Fruit fly (Drosophila melanogaster) whole organism, prepupa: ENCODE measurements around the gene Cys.

Experiments used
- Blimp-1 ChIP-seq: fragments of 200-800 bp; sonication (Bioruptor generic); optimal IDR thresholded peaks from 3 replicates; lab custom pipeline; 2017; ENCODE audit warnings: missing biosample characterization, missing genetic modification characterization, mild to moderate bottlenecking, moderate library complexity, missing genetic modification reagents
- CG10631 ChIP-seq: fragments of 200-800 bp; sonication (Bioruptor generic); optimal IDR thresholded peaks from 2 replicates; lab custom pipeline; 2016; ENCODE audit warnings: missing biosample characterization, missing genetic modification characterization
- CG11762 ChIP-seq: fragments of 200-800 bp; sonication (Bioruptor generic); optimal IDR thresholded peaks from 3 replicates; lab custom pipeline; 2016; ENCODE audit warnings: missing biosample characterization, missing genetic modification characterization; ENCODE audit not compliant: insufficient read depth
- CG11902 ChIP-seq: fragments of 200-800 bp; sonication (Bioruptor generic); optimal IDR thresholded peaks from 3 replicates; lab custom pipeline; 2016; ENCODE audit warnings: missing biosample characterization, missing genetic modification characterization
- CG15336 ChIP-seq: fragments of 200-800 bp; sonication (Bioruptor generic); IDR thresholded peaks from 2 replicates; pipeline ENCODE4 v1.3.6; 2022; ENCODE audit warnings: missing biosample characterization, missing genetic modification characterization
- CG1621 ChIP-seq: fragments of 200-800 bp; sonication (Bioruptor generic); optimal IDR thresholded peaks from 3 replicates; lab custom pipeline; 2018; ENCODE audit warnings: missing biosample characterization, mild to moderate bottlenecking, missing genetic modification characterization
- CG16779 ChIP-seq: fragments of 200-800 bp; sonication (Bioruptor generic); optimal IDR thresholded peaks from 3 replicates; lab custom pipeline; 2017; ENCODE audit warnings: missing biosample characterization, mild to moderate bottlenecking, missing genetic modification characterization
- CG3032 ChIP-seq: fragments of 200-800 bp; optimal IDR thresholded peaks from 2 replicates; lab custom pipeline; 2019; ENCODE audit warnings: missing biosample characterization, mild to moderate bottlenecking, missing genetic modification characterization, moderate library complexity
- CG31627 ChIP-seq: fragments of 200-800 bp; sonication (Bioruptor generic); optimal IDR thresholded peaks from 3 replicates; lab custom pipeline; 2016; ENCODE audit warnings: missing biosample characterization, missing genetic modification characterization
- CG32006 ChIP-seq: fragments of 200-800 bp; sonication (Bioruptor generic); optimal IDR thresholded peaks from 3 replicates; lab custom pipeline; 2017; ENCODE audit warnings: missing biosample characterization, mild to moderate bottlenecking, missing genetic modification characterization
- CG34406 ChIP-seq: fragments of 200-800 bp; sonication (Bioruptor generic); optimal IDR thresholded peaks from 3 replicates; lab custom pipeline; 2016; ENCODE audit warnings: missing biosample characterization, missing genetic modification characterization
- CG3919 ChIP-seq: fragments of 200-800 bp; sonication (Bioruptor generic); optimal IDR thresholded peaks from 3 replicates; lab custom pipeline; 2016; ENCODE audit warnings: missing biosample characterization, missing genetic modification characterization
- CG4318 ChIP-seq: fragments of 200-800 bp; sonication (Bioruptor generic); optimal IDR thresholded peaks from 3 replicates; lab custom pipeline; 2017; ENCODE audit warnings: missing biosample characterization, mild to moderate bottlenecking, missing genetic modification characterization
- CG6163 ChIP-seq: fragments of 200-800 bp; sonication (Bioruptor generic); IDR thresholded peaks from 3 replicates; pipeline ENCODE4 v1.3.6; 2022; ENCODE audit warnings: missing biosample characterization, missing genetic modification characterization
- CG6792 ChIP-seq: fragments of 200-800 bp; sonication (Bioruptor generic); optimal IDR thresholded peaks from 3 replicates; lab custom pipeline; 2016; ENCODE audit warnings: missing biosample characterization, missing genetic modification characterization
- CG6808 ChIP-seq: fragments of 200-800 bp; sonication (Bioruptor generic); optimal IDR thresholded peaks from 3 replicates; lab custom pipeline; 2017; ENCODE audit warnings: missing biosample characterization, missing genetic modification characterization, mild to moderate bottlenecking, moderate library complexity, missing genetic modification reagents
- CG6854 ChIP-seq: fragments of 200-800 bp; sonication (Bioruptor generic); optimal IDR thresholded peaks from 2 replicates; lab custom pipeline; 2017; ENCODE audit warnings: missing biosample characterization, mild to moderate bottlenecking, missing genetic modification characterization
- CG7368 ChIP-seq: fragments of 200-800 bp; sonication (Bioruptor generic); optimal IDR thresholded peaks from 3 replicates; lab custom pipeline; 2016; ENCODE audit warnings: missing biosample characterization, missing genetic modification characterization
- CG8119 ChIP-seq: fragments of 200-800 bp; sonication (Bioruptor generic); IDR thresholded peaks from 3 replicates; pipeline ENCODE4 v1.3.6; 2022; ENCODE audit warnings: missing biosample characterization, missing genetic modification characterization
- CG8319 ChIP-seq: fragments of 200-800 bp; sonication (Bioruptor generic); optimal IDR thresholded peaks from 3 replicates; lab custom pipeline; 2016; ENCODE audit warnings: missing biosample characterization, missing genetic modification characterization
- CG8632 ChIP-seq: fragments of 200-800 bp; sonication (Bioruptor generic); optimal IDR thresholded peaks from 3 replicates; lab custom pipeline; 2016; ENCODE audit warnings: missing biosample characterization, missing genetic modification characterization
- CG9139 ChIP-seq: fragments of 200-800 bp; sonication (Bioruptor generic); optimal IDR thresholded peaks from 3 replicates; lab custom pipeline; 2017; ENCODE audit warnings: missing biosample characterization, mild to moderate bottlenecking, missing genetic modification characterization
- Eip75B ChIP-seq: fragments of 200-800 bp; sonication (Bioruptor generic); optimal IDR thresholded peaks from 3 replicates; lab custom pipeline; 2016; ENCODE audit warnings: missing biosample characterization, missing genetic modification characterization
- Eip78C ChIP-seq: fragments of 200-800 bp; sonication (Bioruptor generic); peaks from one replicate; lab custom pipeline; 2016; ENCODE audit warnings: missing biosample characterization, missing genetic modification characterization
- Eip93F ChIP-seq: fragments of 200-800 bp; sonication (Bioruptor generic); optimal IDR thresholded peaks from 2 replicates; lab custom pipeline; 2016; ENCODE audit warnings: missing biosample characterization, mild to moderate bottlenecking, missing genetic modification characterization
- Ets21C ChIP-seq: fragments of 200-800 bp; sonication (Bioruptor generic); optimal IDR thresholded peaks from 3 replicates; lab custom pipeline; 2016; ENCODE audit warnings: missing biosample characterization, missing genetic modification characterization
- Hr38 ChIP-seq: sonication (Bioruptor generic); optimal IDR thresholded peaks from 2 replicates; lab custom pipeline; 2016; ENCODE audit warnings: missing biosample characterization, missing genetic modification characterization
- Hr39 ChIP-seq: fragments of 200-800 bp; sonication (Bioruptor generic); optimal IDR thresholded peaks from 2 replicates; lab custom pipeline; 2016; ENCODE audit warnings: missing biosample characterization, missing genetic modification characterization
- Hr4 ChIP-seq: fragments of 200-800 bp; sonication (Bioruptor generic); optimal IDR thresholded peaks from 3 replicates; lab custom pipeline; 2016; ENCODE audit warnings: missing biosample characterization, missing genetic modification characterization
- Met ChIP-seq: fragments of 200-800 bp; sonication (Bioruptor generic); optimal IDR thresholded peaks from 3 replicates; lab custom pipeline; 2016; ENCODE audit warnings: missing biosample characterization, missing genetic modification characterization
- OdsH ChIP-seq: fragments of 200-800 bp; sonication (Bioruptor generic); optimal IDR thresholded peaks from 3 replicates; lab custom pipeline; 2016; ENCODE audit warnings: missing biosample characterization, missing genetic modification characterization
- Smox ChIP-seq: fragments of 200-800 bp; sonication (Bioruptor generic); optimal IDR thresholded peaks from 3 replicates; lab custom pipeline; 2016; ENCODE audit warnings: missing biosample characterization, missing genetic modification characterization
- Sox102F ChIP-seq: fragments of 200-800 bp; sonication (Bioruptor generic); optimal IDR thresholded peaks from 2 replicates; lab custom pipeline; 2016; ENCODE audit warnings: missing biosample characterization, mild to moderate bottlenecking, missing genetic modification characterization
- Sox14 ChIP-seq: fragments of 200-800 bp; sonication (Bioruptor generic); optimal IDR thresholded peaks from 3 replicates; lab custom pipeline; 2016; ENCODE audit warnings: missing biosample characterization, missing genetic modification characterization
- Sox15 ChIP-seq: fragments of 200-800 bp; sonication (Bioruptor generic); optimal IDR thresholded peaks from 3 replicates; lab custom pipeline; 2016; ENCODE audit warnings: missing biosample characterization, missing genetic modification characterization
- achi ChIP-seq: fragments of 200-800 bp; sonication (Bioruptor generic); optimal IDR thresholded peaks from 3 replicates; lab custom pipeline; 2016; ENCODE audit warnings: missing biosample characterization, missing genetic modification characterization
- acj6 ChIP-seq: fragments of 200-800 bp; sonication (Bioruptor generic); optimal IDR thresholded peaks from 3 replicates; lab custom pipeline; 2016; ENCODE audit warnings: missing biosample characterization, missing genetic modification characterization
- dac ChIP-seq: fragments of 200-800 bp; sonication (Bioruptor generic); optimal IDR thresholded peaks from 2 replicates; lab custom pipeline; 2017; ENCODE audit warnings: missing biosample characterization, mild to moderate bottlenecking, missing genetic modification characterization
- eg ChIP-seq: fragments of 200-800 bp; sonication (Bioruptor generic); IDR thresholded peaks from 3 replicates; pipeline ENCODE4 v1.3.6; 2022; ENCODE audit warnings: missing biosample characterization, missing genetic modification characterization
- esn ChIP-seq: fragments of 200-800 bp; sonication (Bioruptor generic); optimal IDR thresholded peaks from 2 replicates; lab custom pipeline; 2016; ENCODE audit warnings: missing biosample characterization, mild to moderate bottlenecking, missing genetic modification characterization, moderate library complexity
- fd59A ChIP-seq: fragments of 200-800 bp; sonication (Bioruptor generic); optimal IDR thresholded peaks from 2 replicates; lab custom pipeline; 2017; ENCODE audit warnings: missing biosample characterization, mild to moderate bottlenecking, missing genetic modification characterization, missing genetic modification reagents
- net ChIP-seq: fragments of 200-800 bp; sonication (Bioruptor generic); optimal IDR thresholded peaks from 3 replicates; lab custom pipeline; 2016; ENCODE audit warnings: missing biosample characterization, missing genetic modification characterization
- pdm3 ChIP-seq: fragments of 200-800 bp; sonication (Bioruptor generic); optimal IDR thresholded peaks from 3 replicates; lab custom pipeline; 2016; ENCODE audit warnings: missing biosample characterization, missing genetic modification characterization
- salr ChIP-seq, 2 experiments: fragments of 200-800 bp; sonication (Bioruptor generic); optimal IDR thresholded peaks; 3 replicates each; lab custom pipeline; 2016 to 2018; ENCODE audit warnings: missing biosample characterization in 2 of 2, missing genetic modification characterization in 2 of 2, mild to moderate bottlenecking in 1 of 2
- svp ChIP-seq: fragments of 200-800 bp; sonication (Bioruptor generic); peaks from one replicate; lab custom pipeline; 2016; ENCODE audit warnings: missing biosample characterization, missing genetic modification characterization
- topi ChIP-seq: fragments of 200-800 bp; sonication (Bioruptor generic); optimal IDR thresholded peaks from 3 replicates; lab custom pipeline; 2016; ENCODE audit warnings: missing biosample characterization, missing genetic modification characterization

Cys gene

dm6 chr3R:14597935-14598424 lies 28.5 kb upstream of the Cys start (continued):
- TF ChIP-seq CG7368 (GFP tag; lab: Kevin White, UChicago) (no peak), CG6163 (GFP tag; lab: Robert Waterston, UW) (0 out of 3 replicates have a peak, but pooled peaks have one; percentile 21), acj6 (GFP tag; lab: Kevin White, UChicago) (peak; percentile 42), CG15336 (GFP tag; lab: Robert Waterston, UW) (peak; percentile 30; the same call in 1 of the 2 replicates), esn (GFP tag; lab: Kevin White, UChicago) (no peak), Blimp-1 (GFP tag; lab: Kevin White, UChicago) (no peak), CG34406 (GFP tag; lab: Kevin White, UChicago) (peak; percentile 45), Ets21C (GFP tag; lab: Kevin White, UChicago) (no peak), CG6808 (peak; percentile 56), CG6854 (GFP tag; lab: Kevin White, UChicago) (no peak), Eip78C (peak; percentile 79), CG8632 (no peak), CG10631 (GFP tag; lab: Kevin White, UChicago) (peak; percentile 55), Met (GFP tag; lab: Kevin White, UChicago) (no peak), eg (peak; percentile 66)
- TF ChIP-seq, all 60 proteins: peak for 31

dm6 chr3R:14590753-14591535 lies 21.5 kb upstream of the Cys start:
- TF ChIP-seq CG1621 (tag; lab: Kevin White, UChicago) (peak; percentile 45), Ets21C (GFP tag; lab: Kevin White, UChicago) (no peak), CG3032 (tag; lab: Kevin White, UChicago) (peak; percentile 75), CG7368 (GFP tag; lab: Kevin White, UChicago) (no peak), CG16779 (tag; lab: Kevin White, UChicago) (peak; percentile 32), CG32006 (GFP tag; lab: Kevin White, UChicago) (peak; percentile 73), Eip75B (peak; percentile 36), Eip93F (GFP tag; lab: Kevin White, UChicago) (no peak), acj6 (GFP tag; lab: Kevin White, UChicago) (peak; percentile 66), CG8319 (GFP tag; lab: Kevin White, UChicago) (no peak), CG9139 (GFP tag; lab: Kevin White, UChicago) (peak; percentile 46), Sox15 (GFP tag; lab: Kevin White, UChicago) (no peak), CG10631 (GFP tag; lab: Kevin White, UChicago) (peak; percentile 74), CG11902 (GFP tag; lab: Kevin White, UChicago) (no peak), Sox102F (GFP tag; lab: Kevin White, UChicago) (no peak), CG6792 (GFP tag; lab: Kevin White, UChicago) (peak; percentile 56), Smox (GFP tag; lab: Kevin White, UChicago) (peak; percentile 11), eg (peak; percentile 55), pdm3 (GFP tag; lab: Kevin White, UChicago) (peak; percentile 25), Sox14 (peak; percentile 23), CG6854 (GFP tag; lab: Kevin White, UChicago) (no peak), OdsH (peak; percentile 66), Hr39 (GFP tag; lab: Kevin White, UChicago) (no peak), svp (GFP tag; lab: Kevin White, UChicago) (peak; percentile 48), CG6163 (GFP tag; lab: Robert Waterston, UW) (0 out of 3 replicates have a peak, but pooled peaks have one; percentile 25), CG31627 (GFP tag; lab: Kevin White, UChicago) (no peak), dac (GFP tag; lab: Kevin White, UChicago) (no peak), salr (GFP tag; optimal IDR thresholded peaks at IDR 0.05; lab: Kevin White, UChicago) (peak in 1 of 2 experiments; percentile 71), CG34406 (GFP tag; lab: Kevin White, UChicago) (peak; percentile 63), CG8119 (GFP tag; lab: Robert Waterston, UW) (peak; percentile 78), CG3919 (GFP tag; lab: Kevin White, UChicago) (peak; percentile 59), CG15336 (GFP tag; lab: Robert Waterston, UW) (peak; percentile 70), net (GFP tag; lab: Kevin White, UChicago) (peak; percentile 55), Hr4 (GFP tag; lab: Kevin White, UChicago) (peak; percentile 46), fd59A (GFP tag; lab: Kevin White, UChicago) (peak; percentile 48), CG11762 (GFP tag; lab: Kevin White, UChicago) (peak; percentile 20), CG4318 (GFP tag; lab: Kevin White, UChicago) (peak; percentile 47), topi (GFP tag; lab: Kevin White, UChicago) (peak; percentile 0), achi (GFP tag; lab: Kevin White, UChicago) (peak; percentile 60), CG8632 (peak; percentile 37), Hr38 (GFP tag; lab: Kevin White, UChicago) (no peak), esn (GFP tag; lab: Kevin White, UChicago) (peak; percentile 20)
